Worm (Caenorhabditis elegans): Measurements from ENCODE around the gene F11C7.7.
A peak's percentile ranks its signal among the peaks of the same experiment; 100 is the strongest.

Gene F11C7.7

DNA sequence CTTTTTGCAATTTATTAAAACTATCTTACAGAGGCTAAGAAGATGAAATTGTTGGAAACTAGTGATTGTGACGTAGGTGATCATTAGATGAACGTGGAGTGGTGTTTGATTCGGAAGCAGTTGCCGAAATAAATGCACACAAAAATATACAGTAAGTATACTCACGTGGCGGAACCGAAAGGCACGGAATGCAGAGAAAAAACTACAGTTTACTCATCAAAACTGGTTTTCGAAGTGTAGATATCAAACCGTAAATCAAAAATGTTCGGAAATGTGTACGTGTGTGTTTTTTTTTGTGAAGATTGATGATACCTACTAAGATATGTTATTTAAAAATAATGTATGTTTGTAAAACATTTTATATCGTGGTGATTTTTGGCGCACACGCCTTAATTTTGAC, 28.3 kb downstream of the F11C7.7 start (continued):
- TF ChIP-seq elt-3 (tag; optimal IDR thresholded peaks at IDR 0.05) (peak in 1 of 6 experiments; percentile 11), unc-62 (GFP tag; optimal IDR thresholded peaks at IDR 0.05) (no peak), skn-1 (tag; optimal IDR thresholded peaks at IDR 0.05) (no peak)

DNA sequence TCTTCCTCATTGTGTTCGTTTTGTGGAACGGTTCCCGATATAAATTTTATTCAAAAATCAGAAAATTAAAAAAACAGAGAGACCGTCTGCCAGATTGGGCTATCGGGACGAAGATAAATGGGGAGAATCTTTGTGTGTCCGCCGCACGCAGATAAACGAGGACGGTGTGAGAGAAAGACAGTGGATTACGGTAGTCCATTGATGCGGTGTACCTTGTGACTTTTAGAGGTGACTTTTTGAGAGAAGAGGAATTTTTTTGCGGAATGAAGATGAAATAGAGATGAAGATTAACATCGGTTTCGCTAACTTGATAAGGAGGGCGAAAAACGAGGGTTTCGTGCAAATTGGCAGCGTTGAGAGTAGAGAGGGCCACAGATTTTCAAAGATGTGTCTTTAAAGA, 29.4 kb downstream of the F11C7.7 start:
- no peak for TF ChIP-seq egl-13 (tag; optimal IDR thresholded peaks at IDR 0.05)
- peak; percentile 25 for TF ChIP-seq unc-130 (tag; optimal IDR thresholded peaks at IDR 0.05)
- no peak for TF ChIP-seq ceh-8 (GFP tag; optimal IDR thresholded peaks at IDR 0.05)
- peak; percentile 72 for TF ChIP-seq snu-23 (GFP tag; optimal IDR thresholded peaks at IDR 0.05)
- TF ChIP-seq ces-1 (GFP tag; optimal IDR thresholded peaks at IDR 0.05) = no peak
- no peak for TF ChIP-seq zip-4 (GFP tag; optimal IDR thresholded peaks at IDR 0.05)
- peak; percentile 87 for TF ChIP-seq nhr-20 (tag; optimal IDR thresholded peaks at IDR 0.05)
- no peak for TF ChIP-seq mab-9 (GFP tag; IDR thresholded peaks at IDR 0.05)
- peak; percentile 70 to 93 for TF ChIP-seq lsy-2 (tag; optimal IDR thresholded peaks at IDR 0.05)
- TF ChIP-seq isw-1 (GFP tag; IDR thresholded peaks at IDR 0.05) = no peak
- no peak for TF ChIP-seq ztf-11 (tag; optimal IDR thresholded peaks at IDR 0.05)
- TF ChIP-seq lin-15B (tag; optimal IDR thresholded peaks at IDR 0.05) = no peak
- TF ChIP-seq lin-13 (GFP tag; optimal IDR thresholded peaks at IDR 0.05) = peak; percentile 40
- no peak for TF ChIP-seq ztf-4 (tag; optimal IDR thresholded peaks at IDR 0.05)
- no peak for TF ChIP-seq pax-3 (tag; optimal IDR thresholded peaks at IDR 0.05)
- no peak for TF ChIP-seq fos-1 (tag; optimal IDR thresholded peaks at IDR 0.05)
- TF ChIP-seq nhr-11 (tag; optimal IDR thresholded peaks at IDR 0.05) = no peak
- TF ChIP-seq lin-14 (GFP tag; optimal IDR thresholded peaks at IDR 0.05) = peak; percentile 81
- TF ChIP-seq tbx-2 (tag; optimal IDR thresholded peaks at IDR 0.05) = peak; percentile 48
- no peak for TF ChIP-seq F16B12.6 (tag; optimal IDR thresholded peaks at IDR 0.05)
- no peak for TF ChIP-seq unc-30 (tag; optimal IDR thresholded peaks at IDR 0.05)
- no peak for TF ChIP-seq fkh-4 (tag; optimal IDR thresholded peaks at IDR 0.05; ENCODE audit: borderline replicate concordance)
- TF ChIP-seq nhr-12 (tag; optimal IDR thresholded peaks at IDR 0.05) = no peak
- TF ChIP-seq mep-1 (tag; optimal IDR thresholded peaks at IDR 0.05) = peak; percentile 47
- no peak for TF ChIP-seq snpc-4 (tag; optimal IDR thresholded peaks at IDR 0.05)
- TF ChIP-seq elt-3 (tag; optimal IDR thresholded peaks at IDR 0.05) = peak in 3 of 6 experiments; percentile 26 to 93 (median 59)
- TF ChIP-seq efl-3 (GFP tag; optimal IDR thresholded peaks at IDR 0.05) = peak; percentile 10
- peak; percentile 46; the same call in 1 of the 2 replicates for TF ChIP-seq grh-1 (GFP tag; IDR thresholded peaks at IDR 0.05)
- TF ChIP-seq dsc-1 (tag; optimal IDR thresholded peaks at IDR 0.05) = no peak
- peak; percentile 45 for TF ChIP-seq nhr-47 (tag; optimal IDR thresholded peaks at IDR 0.05)
- peak; percentile 68 for TF ChIP-seq nhr-90 (tag; optimal IDR thresholded peaks at IDR 0.05; ENCODE audit: poor library complexity)
- no peak for TF ChIP-seq pqm-1 (tag; optimal IDR thresholded peaks at IDR 0.05)
- TF ChIP-seq nhr-76 (tag; optimal IDR thresholded peaks at IDR 0.05) = no peak
- peak; percentile 91 for TF ChIP-seq blmp-1 (tag; optimal IDR thresholded peaks at IDR 0.05)
- TF ChIP-seq elt-2 (tag; optimal IDR thresholded peaks at IDR 0.05) = no peak
- peak in 1 of 2 experiments; percentile 41 for TF ChIP-seq lin-35 (GFP tag; optimal IDR thresholded peaks at IDR 0.05)
- TF ChIP-seq irx-1 (tag; optimal IDR thresholded peaks at IDR 0.05) = peak; percentile 67
- no peak for TF ChIP-seq C04F5.9 (tag; optimal IDR thresholded peaks at IDR 0.05)
- TF ChIP-seq mdl-1 (tag; optimal IDR thresholded peaks at IDR 0.05) = peak in 1 of 2 experiments; percentile 65
- no peak for TF ChIP-seq vab-15 (tag; optimal IDR thresholded peaks at IDR 0.05)
- TF ChIP-seq mef-2 (tag; optimal IDR thresholded peaks at IDR 0.05) = no peak
- TF ChIP-seq skn-1 (tag; optimal IDR thresholded peaks at IDR 0.05) = no peak
- no peak for TF ChIP-seq C16A3.4 (tag; optimal IDR thresholded peaks at IDR 0.05)
- TF ChIP-seq fkh-8 (tag; optimal IDR thresholded peaks at IDR 0.05) = no peak
- TF ChIP-seq aly-2 (tag; optimal IDR thresholded peaks at IDR 0.05) = no peak
- peak; percentile 96 for TF ChIP-seq nhr-85 (tag)
- TF ChIP-seq nhr-28 (tag; optimal IDR thresholded peaks at IDR 0.05) = no peak
- TF ChIP-seq ets-5 (GFP tag; IDR thresholded peaks at IDR 0.05) = no peak
- TF ChIP-seq ceh-63 (GFP tag; optimal IDR thresholded peaks at IDR 0.05) = no peak
- TF ChIP-seq lir-3 (tag; optimal IDR thresholded peaks at IDR 0.05; ENCODE audit: poor library complexity) = no peak
- TF ChIP-seq tlp-1 (tag; optimal IDR thresholded peaks at IDR 0.05) = no peak

Measured in whole organism, L1 larva.